Worm (Caenorhabditis elegans): ENCODE results near the gene skr-13.
A peak's percentile ranks its signal among the peaks of the same experiment; 100 is the strongest.

The skr-13 gene

DNA sequence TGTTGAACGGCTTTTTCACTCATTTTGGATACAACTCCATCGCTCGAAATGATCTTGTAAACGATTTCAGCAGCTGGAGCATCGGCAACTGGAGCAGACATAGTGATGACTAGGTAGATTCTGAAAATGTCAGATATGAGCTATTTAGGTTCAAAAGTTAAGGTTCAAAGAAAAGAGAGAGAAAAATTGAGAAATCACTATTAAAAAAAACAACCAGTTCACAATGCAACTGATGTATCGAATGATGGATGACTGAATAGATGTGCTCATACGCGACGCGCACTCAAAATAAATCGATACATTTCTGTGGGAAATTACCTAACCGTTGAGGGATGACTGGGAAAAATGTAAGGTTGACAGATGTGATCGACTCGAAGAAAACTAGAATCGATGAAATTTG, at the start of gene skr-13:
Gene skr-13 (minus strand): TSS at position 101 of the 400 bp plus-strand sequence.
- TF ChIP-seq nhr-76 (tag; optimal IDR thresholded peaks at IDR 0.05) = no peak
- peak; percentile 10 for TF ChIP-seq ceh-39 (tag; optimal IDR thresholded peaks at IDR 0.05)
- no peak for TF ChIP-seq hlh-1 (tag; optimal IDR thresholded peaks at IDR 0.05)
- no peak for TF ChIP-seq unc-62 (GFP tag; optimal IDR thresholded peaks at IDR 0.05)

DNA sequence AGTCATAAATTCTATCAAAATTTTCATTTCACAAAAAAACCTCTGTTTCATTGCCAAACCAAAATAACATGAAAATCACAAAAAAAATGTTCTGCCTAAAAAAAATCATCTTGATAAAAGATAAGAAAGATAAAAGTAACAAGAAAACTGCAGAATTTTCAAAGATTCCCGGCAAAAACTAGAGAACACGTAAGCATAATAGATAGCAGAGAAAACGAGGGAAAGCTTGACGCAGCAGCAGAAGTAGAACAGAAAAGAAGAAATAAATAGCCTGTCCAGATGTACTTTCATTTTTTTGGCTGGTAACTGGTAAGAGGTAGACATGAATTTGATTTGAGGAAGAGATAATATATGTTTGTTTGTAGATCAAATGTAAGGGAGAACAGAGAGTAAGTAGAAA, 48.3 kb upstream of the skr-13 start:
- TF ChIP-seq nhr-76 (tag; optimal IDR thresholded peaks at IDR 0.05) (no peak), ham-2 (GFP tag; optimal IDR thresholded peaks at IDR 0.05) (no peak), snpc-4 (tag; optimal IDR thresholded peaks at IDR 0.05) (no peak), ceh-83 (GFP tag; optimal IDR thresholded peaks at IDR 0.05) (no peak), elt-3 (tag; optimal IDR thresholded peaks at IDR 0.05) (no peak), lsy-2 (tag; optimal IDR thresholded peaks at IDR 0.05) (no peak), mep-1 (tag; optimal IDR thresholded peaks at IDR 0.05) (no peak), lin-13 (tag; optimal IDR thresholded peaks at IDR 0.05) (no peak), bed-3 (GFP tag; optimal IDR thresholded peaks at IDR 0.05) (no peak), M03D4.4 (tag; optimal IDR thresholded peaks at IDR 0.05) (no peak), ztf-11 (tag; optimal IDR thresholded peaks at IDR 0.05) (no peak), unc-39 (tag; optimal IDR thresholded peaks at IDR 0.05) (no peak), ceh-39 (tag; optimal IDR thresholded peaks at IDR 0.05) (no peak), nhr-12 (tag; optimal IDR thresholded peaks at IDR 0.05) (no peak)

DNA sequence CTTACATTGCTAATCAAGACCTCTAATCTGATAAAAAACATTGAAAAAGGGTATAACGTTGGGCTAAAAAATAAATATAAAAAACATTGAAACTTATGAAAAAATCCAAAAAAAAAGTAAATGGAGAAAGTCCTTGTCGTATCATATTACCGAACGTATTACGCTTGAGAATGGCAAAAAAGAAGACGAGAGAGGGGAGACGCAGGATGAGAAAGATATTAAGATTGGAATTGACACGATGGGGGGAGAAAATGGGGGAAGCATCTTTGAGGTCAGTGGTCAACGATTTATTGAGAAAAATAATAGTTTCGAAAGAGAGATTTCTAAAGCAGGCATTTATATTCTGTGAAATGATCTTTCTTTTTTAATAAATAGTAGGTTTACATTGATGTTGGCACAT, 46.9 kb upstream of the skr-13 start:
- TF ChIP-seq mab-5 (tag; optimal IDR thresholded peaks at IDR 0.05) (no peak), sem-2 (GFP tag; optimal IDR thresholded peaks at IDR 0.05) (no peak), ceh-39 (tag; optimal IDR thresholded peaks at IDR 0.05) (no peak), unc-120 (tag; optimal IDR thresholded peaks at IDR 0.05; ENCODE audit: poor library complexity, severe bottlenecking) (no peak)

DNA sequence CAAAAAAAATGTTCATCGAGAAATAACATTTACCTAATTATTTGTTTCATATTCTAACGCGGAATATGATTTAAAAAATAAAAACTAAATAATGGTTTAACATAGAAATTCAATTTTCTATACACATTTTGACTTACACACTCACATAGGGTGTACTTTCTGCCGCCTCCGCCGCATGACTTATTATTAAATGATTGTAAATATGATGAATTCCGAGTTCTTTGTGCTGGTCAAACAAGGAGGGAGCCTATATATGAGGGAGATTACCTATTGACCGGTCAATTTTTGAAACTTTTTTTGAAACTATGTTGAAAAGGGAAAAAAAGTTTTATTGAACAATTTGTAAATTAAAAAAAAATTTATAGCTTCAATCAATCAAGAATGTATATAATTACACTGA, 45.4 kb upstream of the skr-13 start:
- TF ChIP-seq M03D4.4 (tag; optimal IDR thresholded peaks at IDR 0.05) (no peak), unc-62 (GFP tag; optimal IDR thresholded peaks at IDR 0.05) (no peak), flh-1 (GFP tag; optimal IDR thresholded peaks at IDR 0.05) (no peak), lin-13 (tag; optimal IDR thresholded peaks at IDR 0.05) (no peak), mls-2 (tag; optimal IDR thresholded peaks at IDR 0.05) (no peak), sem-2 (GFP tag; optimal IDR thresholded peaks at IDR 0.05) (no peak), blmp-1 (tag; optimal IDR thresholded peaks at IDR 0.05) (no peak), ces-1 (GFP tag; optimal IDR thresholded peaks at IDR 0.05) (no peak), elt-3 (tag; optimal IDR thresholded peaks at IDR 0.05) (no peak), unc-120 (tag; optimal IDR thresholded peaks at IDR 0.05; ENCODE audit: poor library complexity, severe bottlenecking) (no peak), nhr-28 (tag; optimal IDR thresholded peaks at IDR 0.05) (no peak), ham-2 (GFP tag; optimal IDR thresholded peaks at IDR 0.05) (no peak), mab-5 (tag; optimal IDR thresholded peaks at IDR 0.05) (no peak), bed-3 (GFP tag; optimal IDR thresholded peaks at IDR 0.05) (no peak), tbx-8 (GFP tag; optimal IDR thresholded peaks at IDR 0.05) (no peak), lin-32 (GFP tag; optimal IDR thresholded peaks at IDR 0.05) (no peak), nhr-12 (tag; optimal IDR thresholded peaks at IDR 0.05) (no peak), ceh-39 (tag; optimal IDR thresholded peaks at IDR 0.05) (no peak), elt-1 (tag; optimal IDR thresholded peaks at IDR 0.05; ENCODE audit: borderline replicate concordance, insufficient read depth) (no peak), unc-39 (tag; optimal IDR thresholded peaks at IDR 0.05) (no peak)

DNA sequence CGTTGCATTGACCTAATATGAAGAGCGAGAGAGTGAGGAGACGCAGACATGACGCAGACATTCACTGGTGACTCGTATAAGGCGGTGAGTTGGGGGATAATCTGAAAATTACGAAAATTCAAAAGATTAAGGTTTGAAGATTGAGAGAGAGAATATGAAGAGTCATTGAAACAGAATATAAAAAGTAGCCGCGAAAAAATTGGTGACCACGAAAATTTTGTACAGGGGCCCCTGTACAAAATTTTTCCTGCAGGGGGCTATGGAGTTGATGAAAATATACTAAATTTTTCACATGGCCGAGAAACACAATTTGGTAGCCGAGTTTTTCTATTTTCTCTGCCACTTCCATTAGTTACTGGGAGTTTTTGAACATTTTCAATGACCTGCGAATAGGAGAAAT, 44.3 kb upstream of the skr-13 start, which contains the start of gene cnnm-1:
Gene cnnm-1 (minus strand): TSS at position 101 of the 400 bp plus-strand sequence.
- TF ChIP-seq cnd-1 (tag; optimal IDR thresholded peaks at IDR 0.05) = peak; percentile 25
- no peak for TF ChIP-seq elt-3 (tag; optimal IDR thresholded peaks at IDR 0.05)

DNA sequence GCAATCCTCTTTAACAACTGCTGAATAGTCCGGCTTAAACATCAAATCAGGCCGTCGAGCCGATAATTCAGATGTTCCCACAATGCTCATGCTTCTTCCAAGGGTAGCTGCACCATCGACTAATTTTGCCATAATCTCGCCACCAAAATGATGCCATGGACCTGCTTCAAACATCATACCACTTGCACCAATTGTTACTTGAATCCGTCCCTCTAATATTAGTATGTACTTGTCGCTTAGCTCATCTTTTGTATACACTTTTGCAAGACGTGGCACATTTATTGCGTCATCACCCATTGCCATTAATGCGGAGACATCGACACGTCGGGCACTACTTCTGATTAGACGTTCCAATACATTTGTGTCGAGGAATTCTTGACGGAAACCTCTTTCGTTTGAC, 37.3 kb upstream of the skr-13 start:
- TF ChIP-seq zip-8 (tag; optimal IDR thresholded peaks at IDR 0.05) (peak; percentile 67), lsy-2 (tag; optimal IDR thresholded peaks at IDR 0.05) (no peak), nhr-2 (tag; optimal IDR thresholded peaks at IDR 0.05) (no peak)

Measured in whole organism, mixed stage, embryonic.